Worm (Caenorhabditis elegans) whole organism, young adult: ENCODE data around the gene Y110A2AL.7.

ENCODE experiments used
- K11D2.4 ChIP-seq: fragments of 200-800 bp; sonication (Bioruptor generic); IDR thresholded peaks from 2 replicates; pipeline ENCODE4 v1.3.6; 2022; ENCODE audit warnings: missing genetic modification reagents, missing genetic modification characterization, missing compliant biosample characterization
- ceh-79 ChIP-seq: sonication (generic microtip); optimal IDR thresholded peaks from 2 replicates; lab custom pipeline; 2017; ENCODE audit warnings: mild to moderate bottlenecking, missing genetic modification characterization, missing compliant biosample characterization
- ceh-91 ChIP-seq: fragments of 200-800 bp; sonication (Bioruptor generic); IDR thresholded peaks from 2 replicates; pipeline ENCODE4 v1.3.6; 2022; ENCODE audit warnings: missing genetic modification reagents, missing genetic modification characterization, missing compliant biosample characterization
- lir-1 ChIP-seq: fragments of 200-800 bp; sonication (Bioruptor generic); conservative IDR thresholded peaks from 2 replicates; pipeline ENCODE4 v1.3.6; 2022; ENCODE audit warnings: missing genetic modification reagents, missing genetic modification characterization, missing compliant biosample characterization
- tbx-9 ChIP-seq: sonication (generic microtip); optimal IDR thresholded peaks from 2 replicates; lab custom pipeline; 2016; ENCODE audit warnings: borderline replicate concordance, missing genetic modification characterization, inconsistent platforms, missing compliant biosample characterization

ce11 chrII:2859315-2859714, 16.3 kb upstream of the Y110A2AL.7 start:
- TF ChIP-seq ceh-91 (GFP tag; lab: Robert Waterston, UW) (no peak), lir-1 (no peak), tbx-9 (tag; lab: Kevin White, UChicago) (no peak), ceh-79 (tag; lab: Kevin White, UChicago) (no peak), K11D2.4 (GFP tag; lab: Robert Waterston, UW) (no peak)
